Fruit fly (Drosophila melanogaster) whole organism, embryonic: Measurements from ENCODE around the gene CG10137.
A peak's percentile ranks its signal among the peaks of the same experiment; 100 is the strongest.

ENCODE experiments used
- Bgb ChIP-seq: fragments of 200-800 bp; sonication (Bioruptor generic); IDR thresholded peaks from 2 replicates; pipeline ENCODE4 v1.3.6; 2022; ENCODE audit warnings: missing biosample characterization, missing genetic modification characterization; ENCODE audit not compliant: partially characterized antibody
- CG10366 ChIP-seq: fragments of 200-800 bp; sonication (Bioruptor generic); IDR thresholded peaks from 2 replicates; pipeline ENCODE4 v1.3.6; 2022; ENCODE audit warnings: missing biosample characterization, missing genetic modification characterization
- CG10543 ChIP-seq: fragments of 200-800 bp; sonication (Bioruptor generic); optimal IDR thresholded peaks from 3 replicates; lab custom pipeline; 2017; ENCODE audit warnings: missing biosample characterization, mild to moderate bottlenecking, missing genetic modification characterization, moderate library complexity
- CG11504 ChIP-seq: fragments of 200-800 bp; sonication (Bioruptor generic); optimal IDR thresholded peaks from 3 replicates; lab custom pipeline; 2019; ENCODE audit warnings: missing biosample characterization, mild to moderate bottlenecking, missing genetic modification characterization, moderate library complexity
- CG12391 ChIP-seq: fragments of 200-800 bp; sonication (Bioruptor generic); optimal IDR thresholded peaks from 3 replicates; lab custom pipeline; 2018; ENCODE audit warnings: missing biosample characterization, mild to moderate bottlenecking, missing genetic modification characterization, moderate library complexity
- CG12659 ChIP-seq: fragments of 200-800 bp; sonication (Bioruptor generic); optimal IDR thresholded peaks from 3 replicates; lab custom pipeline; 2017; ENCODE audit warnings: mild to moderate bottlenecking, missing biosample characterization, missing genetic modification reagents, missing genetic modification characterization
- CG12744 ChIP-seq: fragments of 200-800 bp; sonication (Bioruptor generic); optimal IDR thresholded peaks from 2 replicates; lab custom pipeline; 2016; ENCODE audit warnings: missing biosample characterization, missing genetic modification characterization
- CG14014 ChIP-seq: fragments of 200-800 bp; sonication (Bioruptor generic); IDR thresholded peaks from 2 replicates; pipeline ENCODE4 v1.3.6; 2022; ENCODE audit warnings: missing biosample characterization, missing genetic modification characterization
- CG14667 ChIP-seq: fragments of 200-800 bp; sonication (Bioruptor generic); IDR thresholded peaks from 2 replicates; pipeline ENCODE4 v1.3.6; 2022; ENCODE audit warnings: missing biosample characterization, missing genetic modification characterization
- CG15479 ChIP-seq: fragments of 200-800 bp; sonication (Bioruptor generic); optimal IDR thresholded peaks from 3 replicates; lab custom pipeline; 2019; ENCODE audit warnings: missing biosample characterization, mild to moderate bottlenecking, missing genetic modification characterization, moderate library complexity
- CG15696 ChIP-seq: fragments of 200-800 bp; sonication (Bioruptor generic); optimal IDR thresholded peaks from 2 replicates; lab custom pipeline; 2019; ENCODE audit warnings: missing biosample characterization, mild to moderate bottlenecking, missing genetic modification characterization, moderate library complexity
- CG17361 ChIP-seq: fragments of 200-800 bp; sonication (Bioruptor generic); IDR thresholded peaks from 3 replicates; pipeline ENCODE4 v1.3.6; 2022; ENCODE audit warnings: missing biosample characterization, missing genetic modification characterization
- CG18262 ChIP-seq: fragments of 200-800 bp; optimal IDR thresholded peaks from 3 replicates; lab custom pipeline; 2019; ENCODE audit warnings: missing biosample characterization, mild to moderate bottlenecking, missing genetic modification characterization, moderate library complexity
- CG32532 ChIP-seq: fragments of 200-800 bp; sonication (Bioruptor generic); IDR thresholded peaks from 2 replicates; pipeline ENCODE4 v1.3.6; 2022; ENCODE audit warnings: missing biosample characterization, missing genetic modification characterization
- CG34224 ChIP-seq: fragments of 200-800 bp; sonication (Bioruptor generic); IDR thresholded peaks from 3 replicates; pipeline ENCODE4 v1.3.6; 2022; ENCODE audit warnings: missing biosample characterization, missing genetic modification characterization; ENCODE audit not compliant: partially characterized antibody
- CG3838 ChIP-seq: fragments of 200-800 bp; sonication (Bioruptor generic); optimal IDR thresholded peaks from 3 replicates; lab custom pipeline; 2016; ENCODE audit warnings: missing biosample characterization, missing genetic modification characterization
- CG4617 ChIP-seq: fragments of 200-800 bp; sonication (Bioruptor generic); optimal IDR thresholded peaks from 3 replicates; lab custom pipeline; 2016; ENCODE audit warnings: missing biosample characterization, missing genetic modification characterization, borderline replicate concordance
- CG5180 ChIP-seq: fragments of 200-800 bp; sonication (Bioruptor generic); optimal IDR thresholded peaks from 3 replicates; lab custom pipeline; 2017; ENCODE audit warnings: missing biosample characterization, missing genetic modification characterization, mild to moderate bottlenecking, moderate library complexity, missing genetic modification reagents
- CG8281 ChIP-seq: fragments of 200-800 bp; sonication (Bioruptor generic); optimal IDR thresholded peaks from 2 replicates; lab custom pipeline; 2018; ENCODE audit warnings: missing biosample characterization, mild to moderate bottlenecking, missing genetic modification characterization, moderate library complexity
- CG9932 ChIP-seq: fragments of 200-800 bp; sonication (Bioruptor generic); IDR thresholded peaks from 2 replicates; pipeline ENCODE4 v1.3.6; 2022; ENCODE audit warnings: missing biosample characterization, missing genetic modification characterization
- Chrac-16 ChIP-seq: fragments of 200-800 bp; sonication (Bioruptor generic); optimal IDR thresholded peaks from 3 replicates; lab custom pipeline; 2016; ENCODE audit warnings: missing biosample characterization, missing genetic modification characterization
- D19B ChIP-seq: fragments of 200-800 bp; sonication (Bioruptor generic); optimal IDR thresholded peaks from 2 replicates; lab custom pipeline; 2017; ENCODE audit warnings: missing biosample characterization, mild to moderate bottlenecking, missing genetic modification characterization
- Dip3 ChIP-seq: fragments of 200-800 bp; sonication (Bioruptor generic); optimal IDR thresholded peaks from 3 replicates; lab custom pipeline; 2016; ENCODE audit warnings: missing biosample characterization, missing genetic modification characterization
- HLH54F ChIP-seq: fragments of 200-800 bp; sonication (Bioruptor generic); optimal IDR thresholded peaks from 3 replicates; lab custom pipeline; 2016; ENCODE audit warnings: missing biosample characterization, missing genetic modification characterization
- Lim3 ChIP-seq: fragments of 200-800 bp; sonication (Bioruptor generic); IDR thresholded peaks from 2 replicates; pipeline ENCODE4 v1.3.6; 2022; ENCODE audit warnings: missing biosample characterization, missing genetic modification characterization
- Rfx ChIP-seq: fragments of 200-800 bp; sonication (Bioruptor generic); IDR thresholded peaks from 2 replicates; pipeline ENCODE4 v1.3.6; 2022; ENCODE audit warnings: missing biosample characterization, missing genetic modification characterization
- Rx ChIP-seq: fragments of 200-800 bp; sonication (Bioruptor generic); IDR thresholded peaks from 2 replicates; pipeline ENCODE4 v1.3.6; 2022; ENCODE audit warnings: missing biosample characterization, missing genetic modification characterization
- Scr ChIP-seq: fragments of 200-800 bp; sonication (Bioruptor generic); IDR thresholded peaks from 2 replicates; pipeline ENCODE4 v1.3.6; 2022; ENCODE audit warnings: missing biosample characterization, missing genetic modification characterization; ENCODE audit not compliant: partially characterized antibody
- Xrp1 ChIP-seq: fragments of 200-800 bp; sonication (Bioruptor generic); IDR thresholded peaks from 2 replicates; pipeline ENCODE4 v1.3.6; 2022; ENCODE audit warnings: missing biosample characterization, missing genetic modification characterization
- ara ChIP-seq: fragments of 200-800 bp; sonication (Bioruptor generic); IDR thresholded peaks from 2 replicates; pipeline ENCODE4 v1.3.6; 2022; ENCODE audit warnings: missing biosample characterization, missing genetic modification characterization
- bab2 ChIP-seq: fragments of 200-800 bp; sonication (Bioruptor generic); optimal IDR thresholded peaks from 2 replicates; lab custom pipeline; 2016; ENCODE audit warnings: missing biosample characterization, missing genetic modification characterization
- chif ChIP-seq, 2 experiments: fragments of 200-800 bp; sonication (Bioruptor generic); optimal IDR thresholded peaks; 3 replicates each; lab custom pipeline; 2016; ENCODE audit warnings: missing biosample characterization in 2 of 2, missing genetic modification characterization in 2 of 2
- chm ChIP-seq: fragments of 200-800 bp; sonication (Bioruptor generic); IDR thresholded peaks from 2 replicates; pipeline ENCODE4 v1.3.6; 2022; ENCODE audit warnings: missing biosample characterization, missing genetic modification characterization
- ems ChIP-seq: fragments of 200-800 bp; sonication (Bioruptor generic); optimal IDR thresholded peaks from 3 replicates; lab custom pipeline; 2016; ENCODE audit warnings: missing biosample characterization, missing genetic modification characterization
- eyg ChIP-seq: fragments of 200-800 bp; sonication (Bioruptor generic); optimal IDR thresholded peaks from 3 replicates; lab custom pipeline; 2016; ENCODE audit warnings: missing biosample characterization, missing genetic modification characterization
- grau ChIP-seq: fragments of 200-800 bp; optimal IDR thresholded peaks from 3 replicates; lab custom pipeline; 2019; ENCODE audit warnings: missing biosample characterization, mild to moderate bottlenecking, missing genetic modification characterization, moderate library complexity
- inv ChIP-seq: fragments of 200-800 bp; sonication (Bioruptor generic); IDR thresholded peaks from 2 replicates; pipeline ENCODE4 v1.3.6; 2022; ENCODE audit warnings: missing biosample characterization, missing genetic modification characterization; ENCODE audit not compliant: partially characterized antibody
- jigr1 ChIP-seq: fragments of 200-800 bp; sonication (Bioruptor generic); IDR thresholded peaks from 3 replicates; pipeline ENCODE4 v1.3.6; 2022; ENCODE audit warnings: missing biosample characterization, missing genetic modification characterization
- jumu ChIP-seq: fragments of 200-800 bp; sonication (Bioruptor generic); optimal IDR thresholded peaks from 3 replicates; lab custom pipeline; 2016; ENCODE audit warnings: missing biosample characterization, missing genetic modification characterization
- otp ChIP-seq: fragments of 200-800 bp; sonication (Bioruptor generic); IDR thresholded peaks from 3 replicates; pipeline ENCODE4, ENCODE4 v1.3.6; 2022; ENCODE audit warnings: missing biosample characterization, missing genetic modification characterization
- p53 ChIP-seq: fragments of 200-800 bp; sonication (Bioruptor generic); optimal IDR thresholded peaks from 2 replicates; lab custom pipeline; 2016; ENCODE audit warnings: missing biosample characterization, missing genetic modification characterization
- ro ChIP-seq: fragments of 200-800 bp; sonication (Bioruptor generic); IDR thresholded peaks from 2 replicates; pipeline ENCODE4 v1.3.6; 2022; ENCODE audit warnings: missing biosample characterization, missing genetic modification characterization
- sim ChIP-seq: fragments of 200-800 bp; sonication (Bioruptor generic); IDR thresholded peaks from 2 replicates; pipeline ENCODE4 v1.3.6; 2022; ENCODE audit warnings: missing biosample characterization, missing genetic modification characterization
- stwl ChIP-seq: fragments of 200-800 bp; sonication (Bioruptor generic); optimal IDR thresholded peaks from 3 replicates; lab custom pipeline; 2018; ENCODE audit warnings: missing biosample characterization, mild to moderate bottlenecking, missing genetic modification characterization, moderate library complexity
- sug ChIP-seq: fragments of 200-800 bp; optimal IDR thresholded peaks from 2 replicates; lab custom pipeline; 2019; ENCODE audit warnings: missing biosample characterization, mild to moderate bottlenecking, missing genetic modification characterization, moderate library complexity
- trh ChIP-seq: fragments of 200-800 bp; sonication (Bioruptor generic); optimal IDR thresholded peaks from 2 replicates; lab custom pipeline; 2016; ENCODE audit warnings: missing biosample characterization, missing genetic modification characterization
- ttk ChIP-seq: fragments of 200-800 bp; sonication (Bioruptor generic); IDR thresholded peaks from 2 replicates; pipeline ENCODE4 v2.1.2; 2022; ENCODE audit warnings: missing biosample characterization, missing genetic modification characterization
- tx ChIP-seq: fragments of 200-800 bp; sonication (Bioruptor generic); optimal IDR thresholded peaks from 2 replicates; lab custom pipeline; 2016; ENCODE audit warnings: missing biosample characterization, missing genetic modification characterization
- wor ChIP-seq: fragments of 200-800 bp; sonication (Bioruptor generic); IDR thresholded peaks from 2 replicates; pipeline ENCODE4 v1.3.6; 2022; ENCODE audit warnings: missing biosample characterization, missing genetic modification characterization
- zf30C ChIP-seq: fragments of 200-800 bp; sonication (Bioruptor generic); optimal IDR thresholded peaks from 3 replicates; lab custom pipeline; 2018; ENCODE audit warnings: missing biosample characterization, mild to moderate bottlenecking, missing genetic modification characterization

Gene CG10137

DNA sequence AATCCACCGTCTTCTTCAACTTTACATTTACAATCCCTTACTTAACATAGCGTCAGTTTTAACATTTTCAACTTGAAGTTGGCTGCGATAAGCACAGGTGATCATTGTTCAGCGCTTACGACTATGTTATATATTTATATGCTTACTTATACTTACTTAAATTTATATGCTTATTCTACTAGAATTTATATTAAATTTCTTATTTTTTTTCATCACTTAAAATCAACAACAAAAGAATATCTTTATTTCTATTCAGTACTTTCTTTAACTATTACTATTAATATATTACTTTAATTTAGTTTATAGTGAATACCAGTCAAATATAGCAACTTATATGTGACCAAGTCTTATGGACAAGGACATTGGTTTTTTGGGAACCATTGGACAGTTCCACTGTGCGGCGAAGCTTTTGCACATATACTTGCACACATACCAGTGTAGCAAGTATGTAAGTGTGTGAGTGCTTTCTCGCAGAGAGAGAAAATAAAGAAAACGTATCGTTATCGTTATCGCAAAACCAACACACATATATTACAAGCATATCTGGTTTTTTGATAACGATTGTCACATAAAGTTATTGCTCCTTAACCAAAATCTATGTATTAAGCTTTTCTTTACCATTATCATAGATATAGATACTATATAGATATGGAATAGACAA lies 9.2 kb upstream of the CG10137 start, which contains the start of gene Hasp:
Gene Hasp (minus strand): TSS at position 51 of the 661 bp plus-strand sequence.
- TF ChIP-seq wor (GFP tag; lab: Robert Waterston, UW) (no peak), bab2 (GFP tag; lab: Kevin White, UChicago) (no peak), sug (tag; lab: Kevin White, UChicago) (peak; percentile 42), CG14667 (GFP tag; lab: Robert Waterston, UW) (no peak), D19B (GFP tag; lab: Kevin White, UChicago) (no peak), ems (GFP tag; lab: Kevin White, UChicago) (peak; percentile 49), CG5180 (GFP tag; lab: Kevin White, UChicago) (no peak), ttk (peak; percentile 33; the same call in 1 of the 2 replicates), chm (no peak; the same call in 1 of the 2 replicates), CG15479 (GFP tag; lab: Kevin White, UChicago) (no peak), CG10366 (GFP tag; lab: Robert Waterston, UW) (peak; percentile 17; the same call in 1 of the 2 replicates), p53 (GFP tag; lab: Kevin White, UChicago) (no peak), CG12659 (GFP tag; lab: Kevin White, UChicago) (peak; percentile 46), CG32532 (GFP tag; lab: Robert Waterston, UW) (peak; percentile 75), Xrp1 (GFP tag; lab: Robert Waterston, UW) (peak; percentile 67), CG10543 (no peak), Scr (GFP tag; lab: Robert Waterston, UW) (peak; percentile 60), inv (GFP tag; lab: Robert Waterston, UW) (peak; percentile 28; the same call in 1 of the 2 replicates), CG12744 (GFP tag; lab: Kevin White, UChicago) (no peak), zf30C (GFP tag; lab: Kevin White, UChicago) (no peak), CG11504 (tag; lab: Kevin White, UChicago) (peak; percentile 64), CG4617 (GFP tag; lab: Kevin White, UChicago) (peak; percentile 2), jigr1 (GFP tag; lab: Robert Waterston, UW) (no peak), CG15696 (tag; lab: Kevin White, UChicago) (no peak), grau (tag; lab: Kevin White, UChicago) (peak; percentile 66), Dip3 (GFP tag; lab: Kevin White, UChicago) (peak; percentile 28), ro (GFP tag; lab: Robert Waterston, UW) (0 out of 2 replicates have a peak, but pooled peaks have one; percentile 19), stwl (tag; lab: Kevin White, UChicago) (peak; percentile 73), trh (GFP tag; lab: Kevin White, UChicago) (peak; percentile 16), CG18262 (tag; lab: Kevin White, UChicago) (peak; percentile 65), chif (GFP tag; optimal IDR thresholded peaks at IDR 0.05; lab: Kevin White, UChicago) (no peak), Rx (GFP tag; lab: Robert Waterston, UW) (no peak), CG8281 (tag; lab: Kevin White, UChicago) (no peak), CG9932 (GFP tag; lab: Robert Waterston, UW) (peak; percentile 54), Lim3 (GFP tag; lab: Robert Waterston, UW) (no peak), jumu (GFP tag; lab: Kevin White, UChicago) (no peak), Rfx (GFP tag; lab: Robert Waterston, UW) (peak; percentile 67), CG17361 (GFP tag; lab: Robert Waterston, UW) (peak; percentile 71; the same call in 2 of the 3 replicates), tx (no peak), CG3838 (GFP tag; lab: Kevin White, UChicago) (no peak), CG34224 (GFP tag; lab: Robert Waterston, UW) (peak; percentile 87), Chrac-16 (GFP tag; lab: Kevin White, UChicago) (peak; percentile 40), otp (GFP tag; lab: Robert Waterston, UW) (no peak), HLH54F (no peak), ara (GFP tag; lab: Robert Waterston, UW) (peak; percentile 44; the same call in 1 of the 2 replicates), CG14014 (GFP tag; lab: Robert Waterston, UW) (peak; percentile 63; the same call in 1 of the 2 replicates), sim (GFP tag; lab: Robert Waterston, UW) (no peak; the same call in 1 of the 2 replicates), CG12391 (peak; percentile 68), eyg (GFP tag; lab: Kevin White, UChicago) (no peak), Bgb (peak; percentile 58)
